Worm (Caenorhabditis elegans) whole organism, early embryonic: ENCODE results near the gene srx-10.

Experiments
- ama-1 ChIP-seq: fragments of 150-350 bp; optimal IDR thresholded peaks from 2 replicates; lab custom pipeline; 2014
- flt-1 ChIP-seq: fragments of 200-800 bp; sonication (Bioruptor generic); IDR thresholded peaks from 2 replicates; pipeline ENCODE4 v1.3.6; 2022; ENCODE audit warnings: missing genetic modification characterization, missing compliant biosample characterization
- hmg-4 ChIP-seq: fragments of 200-800 bp; sonication (Bioruptor generic); optimal IDR thresholded peaks from 2 replicates; lab custom pipeline; 2018; ENCODE audit warnings: mild to moderate bottlenecking, missing genetic modification characterization, missing compliant biosample characterization
- pes-1 ChIP-seq: fragments of 200-800 bp; sonication (Bioruptor generic); IDR thresholded peaks from 2 replicates; pipeline ENCODE4 v1.3.6; 2022; ENCODE audit warnings: missing genetic modification reagents, missing genetic modification characterization, missing compliant biosample characterization
- scrt-1 ChIP-seq: fragments of 200-800 bp; sonication (Bioruptor generic); IDR thresholded peaks from 2 replicates; pipeline ENCODE4 v1.3.6; 2022; ENCODE audit warnings: missing genetic modification characterization, missing compliant biosample characterization

- TF ChIP-seq hmg-4 (GFP tag; lab: Kevin White, UChicago) (no peak), scrt-1 (GFP tag; lab: Robert Waterston, UW) (no peak), pes-1 (no peak), ama-1 (no peak), flt-1 (GFP tag; lab: Robert Waterston, UW) (no peak)
Observed at ce11 chrV:13898356-13898755, 47.9 kb downstream of the srx-10 start, which contains the start of gene cyp-35C1.
